Worm (Caenorhabditis elegans): Measurements from ENCODE around the gene ace-1.

The ace-1 gene

DNA sequence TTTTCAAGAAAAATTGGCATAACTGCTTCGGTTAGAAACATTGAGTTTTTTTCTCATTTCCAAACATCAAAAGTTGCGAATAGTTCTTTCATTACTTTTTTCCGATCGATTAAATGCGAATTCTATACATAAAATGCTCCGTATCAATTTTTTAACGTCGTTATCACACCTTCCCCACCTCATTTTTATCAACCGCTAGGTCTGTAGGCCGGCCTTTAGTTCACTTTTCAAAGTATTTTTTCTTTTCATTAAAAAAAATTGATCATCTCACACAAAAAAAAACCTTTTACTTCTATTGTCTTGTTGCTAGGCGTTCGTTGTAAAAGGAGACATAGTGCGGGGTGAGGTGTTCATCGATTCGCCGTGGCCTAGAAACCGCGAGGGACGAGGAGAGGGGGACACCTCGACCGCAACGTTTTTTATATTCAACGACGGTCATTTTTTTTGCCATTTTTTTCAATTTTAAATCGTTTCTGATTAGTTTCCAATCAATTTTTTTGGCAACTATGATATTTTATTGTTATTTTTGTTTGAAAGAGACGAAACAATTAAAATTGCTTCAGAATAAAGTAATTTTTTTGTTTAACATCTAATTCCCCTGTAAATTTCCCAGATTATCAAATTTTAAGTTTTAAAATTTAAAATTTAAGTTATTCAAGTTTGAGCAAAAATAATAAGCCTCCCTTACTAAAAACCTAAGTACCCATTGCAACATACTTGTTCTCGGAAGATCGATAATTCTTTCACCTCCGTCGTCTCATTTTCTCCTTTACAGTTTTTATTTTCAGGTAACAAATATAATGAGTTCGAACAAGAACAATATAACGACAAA is 8.9 kb downstream of the ace-1 start, which contains the start of gene sur-7:
sur-7 (plus strand) TSS at position 782 of the 832 bp plus-strand sequence.
- TF ChIP-seq spr-1 (tag; optimal IDR thresholded peaks at IDR 0.05) (no peak), lim-7 (GFP tag; IDR thresholded peaks at IDR 0.05) (no peak), lin-15B (tag; optimal IDR thresholded peaks at IDR 0.05) (no peak), lin-13 (GFP tag; optimal IDR thresholded peaks at IDR 0.05) (no peak), php-3 (GFP tag; IDR thresholded peaks at IDR 0.05) (0 out of 2 replicates have a peak, but pooled peaks have one; percentile 23), ZK337.2 (GFP tag; IDR thresholded peaks at IDR 0.05) (no peak), mdt-29 (GFP tag; IDR thresholded peaks at IDR 0.05) (no peak), nhr-6 (tag; optimal IDR thresholded peaks at IDR 0.05) (peak; percentile 47), F49E8.2 (tag; optimal IDR thresholded peaks at IDR 0.05; ENCODE audit: borderline replicate concordance) (no peak), dve-1 (tag; optimal IDR thresholded peaks at IDR 0.05; ENCODE audit: insufficient read depth) (peak; percentile 17), nhr-77 (tag; optimal IDR thresholded peaks at IDR 0.05) (no peak), unc-130 (GFP tag; optimal IDR thresholded peaks at IDR 0.05) (no peak), mep-1 (tag; optimal IDR thresholded peaks at IDR 0.05) (peak; percentile 10), lin-1 (GFP tag; IDR thresholded peaks at IDR 0.05) (no peak), Y5F2A.4 (GFP tag; optimal IDR thresholded peaks at IDR 0.05) (no peak), mes-2 (tag; optimal IDR thresholded peaks at IDR 0.05; ENCODE audit: poor library complexity, severe bottlenecking) (peak; percentile 82), R02D3.7 (tag; optimal IDR thresholded peaks at IDR 0.05) (no peak), nhr-48 (tag; optimal IDR thresholded peaks at IDR 0.05) (no peak), pqm-1 (tag; optimal IDR thresholded peaks at IDR 0.05) (peak; percentile 81), dmd-6 (GFP tag; IDR thresholded peaks at IDR 0.05) (peak; percentile 21; the same call in 1 of the 2 replicates), tag-97 (GFP tag; IDR thresholded peaks at IDR 0.05) (no peak), dmd-9 (GFP tag; IDR thresholded peaks at IDR 0.05) (no peak), duxl-1 (tag; optimal IDR thresholded peaks at IDR 0.05; ENCODE audit: poor library complexity) (no peak), mxl-3 (GFP tag; optimal IDR thresholded peaks at IDR 0.05) (no peak), ceh-82 (tag; optimal IDR thresholded peaks at IDR 0.05) (no peak), dpl-1 (GFP tag; optimal IDR thresholded peaks at IDR 0.05) (no peak), hif-1 (tag; optimal IDR thresholded peaks at IDR 0.05) (peak in 1 of 2 experiments; percentile 43), nhr-111 (GFP tag; optimal IDR thresholded peaks at IDR 0.05) (no peak), fkh-10 (GFP tag; optimal IDR thresholded peaks at IDR 0.05) (peak; percentile 72), nhr-10 (tag; optimal IDR thresholded peaks at IDR 0.05) (no peak), cey-2 (tag; optimal IDR thresholded peaks at IDR 0.05; ENCODE audit: borderline replicate concordance, insufficient read depth) (no peak)

DNA sequence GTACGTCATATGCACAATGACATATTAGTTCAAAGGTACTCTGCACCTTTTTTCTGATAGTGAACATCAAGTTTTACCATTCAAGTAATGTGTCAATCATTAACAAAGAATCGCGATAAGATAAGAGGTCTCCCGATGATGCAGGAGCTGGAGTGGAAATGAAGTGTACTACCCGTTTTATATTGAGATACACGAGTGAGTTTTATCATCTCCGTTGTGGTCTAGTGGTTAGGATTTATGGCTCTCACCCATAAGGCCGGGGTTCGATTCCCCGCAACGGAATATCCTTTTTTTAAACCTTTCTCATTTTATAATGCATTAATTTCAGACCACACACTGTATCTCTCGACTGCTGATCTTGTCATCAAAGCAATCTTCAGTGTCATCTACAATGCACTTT is 10.8 kb downstream of the ace-1 start:
- TF ChIP-seq daf-12 (tag; optimal IDR thresholded peaks at IDR 0.05), result no peak
- TF ChIP-seq spr-1 (tag; optimal IDR thresholded peaks at IDR 0.05), result peak; percentile 73
- TF ChIP-seq nhr-48 (tag; optimal IDR thresholded peaks at IDR 0.05), result peak; percentile 89
- TF ChIP-seq ztf-11 (tag; optimal IDR thresholded peaks at IDR 0.05), result no peak
- TF ChIP-seq nhr-76 (tag; optimal IDR thresholded peaks at IDR 0.05), result no peak
- no peak for TF ChIP-seq ceh-62 (tag; optimal IDR thresholded peaks at IDR 0.05)
- TF ChIP-seq F49E8.2 (tag; optimal IDR thresholded peaks at IDR 0.05; ENCODE audit: borderline replicate concordance), result peak; percentile 12
- TF ChIP-seq zag-1 (tag; optimal IDR thresholded peaks at IDR 0.05), result no peak
- TF ChIP-seq lir-3 (tag; optimal IDR thresholded peaks at IDR 0.05), result peak; percentile 40
- peak; percentile 41 for TF ChIP-seq spr-3 (GFP tag; optimal IDR thresholded peaks at IDR 0.05)
- TF ChIP-seq Y105C5A.15 (GFP tag; IDR thresholded peaks at IDR 0.05), result 0 out of 2 replicates have a peak, but pooled peaks have one; percentile 74
- peak; percentile 94 for TF ChIP-seq pqm-1 (tag; optimal IDR thresholded peaks at IDR 0.05)
- no peak for TF ChIP-seq fos-1 (tag; optimal IDR thresholded peaks at IDR 0.05)
- TF ChIP-seq hmg-1.1 (GFP tag; IDR thresholded peaks at IDR 0.05), result peak; percentile 61
- no peak for TF ChIP-seq snpc-4 (tag; optimal IDR thresholded peaks at IDR 0.05)
- TF ChIP-seq dpl-1 (GFP tag; optimal IDR thresholded peaks at IDR 0.05), result no peak
- TF ChIP-seq mdl-1 (tag; optimal IDR thresholded peaks at IDR 0.05), result peak in 1 of 2 experiments; percentile 10
- TF ChIP-seq rbr-2 (tag; optimal IDR thresholded peaks at IDR 0.05), result peak; percentile 33
- no peak for TF ChIP-seq T20F7.1 (GFP tag; optimal IDR thresholded peaks at IDR 0.05)
- no peak for TF ChIP-seq daf-19 (GFP tag; conservative IDR thresholded peaks at IDR 0.05)
- no peak for TF ChIP-seq nhr-25 (tag; optimal IDR thresholded peaks at IDR 0.05; ENCODE audit: borderline replicate concordance, insufficient read depth)
- peak; percentile 64; the same call in 1 of the 2 replicates for TF ChIP-seq arid-1 (GFP tag; conservative IDR thresholded peaks at IDR 0.05)
- TF ChIP-seq zfp-3 (GFP tag; conservative IDR thresholded peaks at IDR 0.05), result peak; percentile 71; the same call in 1 of the 2 replicates

Measured in whole organism, L4 larva.